Fruit fly (Drosophila melanogaster) whole organism, adult: Measurements from ENCODE around the gene CG7382.

Experiments used
- CG11617 ChIP-seq: fragments of 200-800 bp; sonication (Bioruptor generic); optimal IDR thresholded peaks from 2 replicates; lab custom pipeline; 2017; ENCODE audit warnings: mild to moderate bottlenecking, missing biosample characterization, missing genetic modification reagents, missing genetic modification characterization
- CG1620 ChIP-seq: fragments of 200-800 bp; sonication (Bioruptor generic); optimal IDR thresholded peaks from 2 replicates; lab custom pipeline; 2016; ENCODE audit warnings: missing biosample characterization, missing genetic modification characterization
- CG5204 ChIP-seq: fragments of 200-800 bp; sonication (Bioruptor generic); optimal IDR thresholded peaks from 2 replicates; lab custom pipeline; 2016; ENCODE audit warnings: missing biosample characterization, missing genetic modification characterization
- CG7045 ChIP-seq: fragments of 200-800 bp; sonication (Bioruptor generic); optimal IDR thresholded peaks from 2 replicates; lab custom pipeline; 2017; ENCODE audit warnings: missing biosample characterization, mild to moderate bottlenecking, missing genetic modification characterization
- CG7101 ChIP-seq: fragments of 200-800 bp; sonication (Bioruptor generic); optimal IDR thresholded peaks from 2 replicates; lab custom pipeline; 2018; ENCODE audit warnings: missing biosample characterization, mild to moderate bottlenecking, missing genetic modification characterization, moderate library complexity
- Crg-1 ChIP-seq: fragments of 200-800 bp; sonication (Bioruptor generic); optimal IDR thresholded peaks from 2 replicates; lab custom pipeline; 2016; ENCODE audit warnings: missing biosample characterization, missing genetic modification characterization
- Hr96 ChIP-seq: fragments of 200-800 bp; sonication (Bioruptor generic); optimal IDR thresholded peaks from 2 replicates; lab custom pipeline; 2016; ENCODE audit warnings: missing biosample characterization, missing genetic modification characterization
- Mnt ChIP-seq: fragments of 200-800 bp; sonication (Bioruptor generic); optimal IDR thresholded peaks from 2 replicates; lab custom pipeline; 2016; ENCODE audit warnings: missing biosample characterization, mild to moderate bottlenecking, missing genetic modification characterization
- bab1 ChIP-seq: fragments of 200-800 bp; sonication (Bioruptor generic); optimal IDR thresholded peaks from 3 replicates; lab custom pipeline; 2019; ENCODE audit warnings: missing biosample characterization, mild to moderate bottlenecking, missing genetic modification characterization, moderate library complexity
- ovo ChIP-seq: fragments of 200-800 bp; sonication (Bioruptor generic); optimal IDR thresholded peaks from 2 replicates; lab custom pipeline; 2016; ENCODE audit warnings: missing biosample characterization, missing genetic modification characterization
- tj ChIP-seq: fragments of 200-800 bp; sonication (Bioruptor generic); optimal IDR thresholded peaks from 3 replicates; lab custom pipeline; 2017; ENCODE audit warnings: missing biosample characterization, mild to moderate bottlenecking, missing genetic modification characterization, moderate library complexity
- toe ChIP-seq: fragments of 200-800 bp; sonication (Bioruptor generic); optimal IDR thresholded peaks from 2 replicates; lab custom pipeline; 2016; ENCODE audit warnings: missing biosample characterization, missing genetic modification characterization

DNA sequence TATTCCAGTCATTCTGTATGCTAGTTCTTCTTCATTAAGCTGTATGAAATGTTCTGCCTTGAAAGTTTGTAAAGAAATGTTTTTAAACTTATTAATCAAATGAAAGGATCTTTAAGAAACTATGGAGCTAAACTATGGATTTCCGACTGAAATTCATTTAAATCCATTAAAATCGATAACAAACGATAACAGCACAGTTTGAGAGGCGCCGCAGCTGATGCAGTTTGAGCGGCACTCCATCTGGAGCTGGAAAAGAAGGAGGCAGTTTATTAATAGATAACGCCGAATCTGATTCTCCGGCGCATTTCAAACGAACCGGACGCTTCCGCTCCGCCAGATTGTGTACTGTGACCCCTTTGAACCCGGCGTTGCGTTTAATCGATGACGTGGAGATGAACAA lies 8.2 kb upstream of the CG7382 start, which contains the start of gene CG31915:
- TF ChIP-seq Crg-1 (GFP tag; lab: Kevin White, UChicago) = no peak
- no peak for TF ChIP-seq bab1 (GFP tag; lab: Kevin White, UChicago)
- TF ChIP-seq CG7045 (GFP tag; lab: Kevin White, UChicago) = no peak
- TF ChIP-seq toe (GFP tag; lab: Kevin White, UChicago) = no peak
- TF ChIP-seq CG5204 (GFP tag; lab: Kevin White, UChicago) = no peak
- TF ChIP-seq CG7101 (tag; lab: Kevin White, UChicago) = no peak
- no peak for TF ChIP-seq CG1620 (GFP tag; lab: Kevin White, UChicago)
- TF ChIP-seq Mnt (GFP tag; lab: Kevin White, UChicago) = no peak
- no peak for TF ChIP-seq Hr96
- no peak for TF ChIP-seq tj (GFP tag; lab: Kevin White, UChicago)
- TF ChIP-seq ovo (GFP tag; lab: Kevin White, UChicago) = no peak
- no peak for TF ChIP-seq CG11617
